Fruit fly (Drosophila melanogaster) Kc167 (cell line): Measurements from ENCODE around the gene spn-B.

Experiments
- Myc ChIP-seq: fragments of >200 bp; optimal IDR thresholded peaks from 2 replicates; lab custom pipeline; 2017; ENCODE audit warnings: missing external identifiers
- Sin3A ChIP-seq: fragments of >200 bp; optimal IDR thresholded peaks from 2 replicates; lab custom pipeline; 2018; ENCODE audit warnings: missing external identifiers
- h ChIP-seq: fragments of >200 bp; optimal IDR thresholded peaks from 3 replicates; lab custom pipeline; 2018; ENCODE audit warnings: missing external identifiers
- insv ChIP-seq: fragments of >200 bp; optimal IDR thresholded peaks from 3 replicates; lab custom pipeline; 2018; ENCODE audit warnings: missing external identifiers
- psq ChIP-seq: fragments of >200 bp; optimal IDR thresholded peaks from 2 replicates; lab custom pipeline; 2017; ENCODE audit warnings: missing external identifiers
- ttk ChIP-seq: sonication (Bioruptor generic); optimal IDR thresholded peaks from 2 replicates; lab custom pipeline; 2017; ENCODE audit warnings: missing external identifiers

spn-B gene

DNA sequence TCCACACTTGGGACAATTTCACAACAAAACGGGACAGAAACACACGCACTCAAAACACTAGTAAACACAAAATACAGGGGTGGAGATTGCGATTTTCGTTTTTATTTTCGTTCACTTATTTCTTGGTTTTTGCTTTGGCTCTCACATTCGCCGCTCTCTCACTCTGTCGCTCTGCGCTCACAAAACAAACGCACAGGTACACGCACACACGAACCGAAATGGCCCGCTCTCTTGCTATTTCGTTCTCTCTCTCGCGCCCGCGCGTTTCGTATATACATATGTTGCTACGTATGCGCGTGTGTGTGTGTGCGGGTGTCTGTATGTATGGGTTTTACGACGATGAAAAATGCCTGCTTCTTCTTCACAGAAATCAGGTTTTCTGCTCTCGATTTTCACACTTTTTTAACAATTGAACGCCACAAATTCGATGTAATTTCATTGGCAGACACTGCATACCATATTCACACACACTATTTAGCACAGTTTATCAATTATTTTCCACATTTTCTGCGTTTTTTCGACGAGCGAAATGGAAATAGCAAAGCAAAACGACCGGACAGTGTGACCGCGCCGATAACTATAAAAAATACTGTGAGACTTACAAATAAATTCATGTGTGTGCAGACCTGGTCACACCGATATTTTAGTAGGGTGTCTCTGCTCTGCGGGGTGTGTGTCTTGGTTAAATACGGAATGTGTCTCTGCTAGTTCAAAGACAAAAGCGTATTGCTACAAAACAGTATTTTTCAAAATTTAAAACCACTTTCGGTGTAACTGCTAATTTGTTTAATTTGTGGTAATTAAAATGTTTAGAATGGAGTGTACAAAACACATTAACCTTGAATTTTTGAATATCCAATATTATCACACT is 41.3 kb upstream of the spn-B start, which contains the start of gene trx:
Gene trx (minus strand): TSS at position 584 of the 871 bp plus-strand sequence.
- TF ChIP-seq ttk (no peak), Sin3A (lab: Kevin White, UChicago) (no peak)

DNA sequence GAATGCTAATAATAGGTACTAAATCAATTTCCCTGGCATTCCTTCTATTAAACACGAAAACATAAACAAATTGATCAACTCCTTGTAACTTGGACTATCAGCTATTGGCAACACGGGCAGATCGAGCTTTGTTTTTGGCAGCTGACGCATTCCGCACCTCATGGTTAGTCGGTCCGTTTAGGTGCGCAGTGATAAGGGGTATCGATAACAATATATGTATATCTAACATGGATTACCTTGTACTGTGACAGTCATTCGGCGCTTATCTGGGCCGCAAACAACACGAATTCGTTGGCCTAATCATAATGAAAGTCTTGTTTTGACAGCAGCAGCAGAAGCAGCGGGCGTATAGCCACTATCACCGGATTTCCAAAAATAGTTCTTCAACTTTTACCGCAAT is 39.9 kb upstream of the spn-B start:
- TF ChIP-seq psq (lab: Kevin White, UChicago) (no peak), Myc (lab: Kevin White, UChicago) (no peak), ttk (no peak), h (lab: Kevin White, UChicago) (no peak), insv (no peak), Sin3A (lab: Kevin White, UChicago) (no peak)

DNA sequence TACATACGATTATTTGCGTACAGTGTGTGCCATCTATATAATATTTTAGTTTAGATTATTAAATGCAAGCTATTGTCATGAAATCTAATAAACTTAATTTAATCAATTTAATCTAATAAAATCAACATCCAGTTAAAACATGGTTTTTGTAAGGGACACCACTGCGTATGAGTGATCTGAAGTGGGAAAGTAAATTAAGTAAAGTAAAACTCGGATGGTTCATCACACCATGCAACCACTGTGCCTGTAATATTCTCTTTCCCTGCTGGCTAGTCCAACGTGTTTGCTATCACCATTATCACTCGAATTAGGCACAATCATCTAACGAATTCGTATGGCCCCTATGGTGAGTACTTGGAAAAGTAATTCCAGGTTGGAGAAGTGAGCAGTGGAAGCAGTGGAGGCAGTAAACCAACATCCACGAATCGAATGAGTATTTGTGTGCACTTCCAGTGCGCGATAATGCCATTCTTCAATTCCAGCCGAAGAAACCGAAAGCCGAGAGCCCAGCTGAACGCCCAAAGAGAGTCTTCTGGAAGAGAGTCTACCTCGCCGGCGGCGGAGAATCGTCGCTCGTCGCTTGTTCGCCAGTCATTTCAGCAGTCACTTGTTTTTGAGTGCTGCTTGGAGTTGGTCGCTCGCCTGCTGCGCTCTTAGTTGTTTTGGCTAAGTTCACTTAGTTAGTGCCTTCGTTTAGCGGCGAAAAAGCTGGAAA is 39.0 kb upstream of the spn-B start, which contains the start of gene red:
Gene red (plus strand): TSS at position 403 of the 715 bp plus-strand sequence.
- TF ChIP-seq Myc (lab: Kevin White, UChicago) (no peak), psq (lab: Kevin White, UChicago) (no peak), h (lab: Kevin White, UChicago) (no peak), ttk (no peak), insv (no peak), Sin3A (lab: Kevin White, UChicago) (no peak)

DNA sequence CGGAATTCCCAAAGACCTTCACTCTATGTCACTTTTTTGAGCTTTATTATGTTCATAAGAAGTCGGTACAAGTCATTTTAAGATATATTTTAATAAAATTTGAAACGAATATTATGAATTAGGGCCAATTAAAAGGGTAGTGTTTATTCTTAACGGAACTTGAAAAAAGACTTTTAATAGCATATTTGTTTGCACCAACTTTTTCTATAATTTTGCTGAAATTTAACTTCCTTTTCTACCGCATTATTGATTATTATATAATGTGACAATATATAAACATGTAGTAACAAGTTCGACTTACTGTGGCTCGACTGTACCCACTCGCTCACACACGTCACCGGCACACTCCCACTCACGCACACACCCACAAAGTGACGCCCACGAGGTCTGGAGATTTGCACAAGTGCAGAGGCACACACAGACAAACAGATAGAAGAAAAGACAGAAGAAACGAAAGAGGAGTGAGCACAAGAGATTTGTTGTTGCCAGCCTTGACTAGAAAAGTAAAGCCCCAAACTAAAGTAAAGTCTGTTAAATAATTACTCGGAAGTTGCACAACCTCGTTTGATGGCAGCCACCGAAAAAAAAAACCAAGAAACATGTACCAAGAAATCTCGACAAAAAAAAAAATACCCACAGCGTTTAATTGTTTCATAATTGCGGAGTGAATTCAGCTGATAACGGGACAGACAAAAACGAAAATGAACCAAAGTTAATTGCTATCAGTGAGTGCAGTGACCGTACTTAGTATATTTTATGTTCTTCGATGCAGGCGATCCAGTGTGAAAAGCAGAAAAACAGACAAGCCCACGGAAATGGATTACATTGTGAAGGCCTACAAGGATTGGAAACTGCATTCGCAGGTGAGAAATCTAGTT is 37.7 kb upstream of the spn-B start:
- TF ChIP-seq insv (no peak), psq (lab: Kevin White, UChicago) (no peak), Sin3A (lab: Kevin White, UChicago) (no peak), Myc (lab: Kevin White, UChicago) (no peak), ttk (no peak), h (lab: Kevin White, UChicago) (no peak)

DNA sequence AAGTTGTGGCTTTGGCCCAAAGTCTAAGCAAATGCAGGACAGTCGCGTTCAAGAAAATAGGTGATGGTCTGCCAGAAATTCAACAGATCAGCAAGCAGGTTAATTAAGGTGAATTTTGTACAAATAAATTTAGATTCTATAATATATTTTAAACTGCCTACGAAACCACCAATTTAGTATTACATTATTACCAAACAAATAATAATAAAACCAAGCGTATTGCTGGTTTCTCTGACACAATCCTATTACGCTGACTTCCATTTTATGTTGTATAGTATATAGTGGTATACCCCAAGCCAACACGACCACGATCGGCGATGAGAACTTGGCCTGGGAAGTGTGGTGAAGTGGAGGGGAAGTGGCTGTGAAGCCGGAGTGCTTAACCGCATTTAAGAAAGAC is 36.4 kb upstream of the spn-B start:
- TF ChIP-seq ttk: no peak
- no peak for TF ChIP-seq Myc (lab: Kevin White, UChicago)
- TF ChIP-seq insv: no peak
- no peak for TF ChIP-seq psq (lab: Kevin White, UChicago)
- no peak for TF ChIP-seq h (lab: Kevin White, UChicago)
- no peak for TF ChIP-seq Sin3A (lab: Kevin White, UChicago)

DNA sequence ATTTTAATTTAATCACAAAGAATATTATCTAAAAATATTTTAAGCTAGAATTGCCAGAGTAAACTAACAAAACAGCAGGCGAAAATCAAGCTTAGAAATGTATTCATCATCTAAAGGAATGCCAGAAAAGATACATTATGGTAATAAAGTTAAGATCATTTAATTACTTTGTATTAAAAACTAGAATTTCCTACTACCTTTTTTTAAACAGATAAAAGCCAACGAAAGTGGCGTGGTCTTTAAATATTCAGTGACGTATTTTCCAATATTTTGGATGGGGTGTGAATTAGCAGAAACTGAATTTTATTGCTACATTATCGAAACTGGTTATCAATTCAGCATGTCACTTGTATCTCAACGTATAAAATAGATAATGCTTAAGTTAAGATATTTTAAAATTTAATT is 35.5 kb upstream of the spn-B start:
- no peak for TF ChIP-seq insv
- no peak for TF ChIP-seq h (lab: Kevin White, UChicago)
- TF ChIP-seq Myc (lab: Kevin White, UChicago): no peak
- no peak for TF ChIP-seq ttk
- TF ChIP-seq psq (lab: Kevin White, UChicago): no peak
- no peak for TF ChIP-seq Sin3A (lab: Kevin White, UChicago)

DNA sequence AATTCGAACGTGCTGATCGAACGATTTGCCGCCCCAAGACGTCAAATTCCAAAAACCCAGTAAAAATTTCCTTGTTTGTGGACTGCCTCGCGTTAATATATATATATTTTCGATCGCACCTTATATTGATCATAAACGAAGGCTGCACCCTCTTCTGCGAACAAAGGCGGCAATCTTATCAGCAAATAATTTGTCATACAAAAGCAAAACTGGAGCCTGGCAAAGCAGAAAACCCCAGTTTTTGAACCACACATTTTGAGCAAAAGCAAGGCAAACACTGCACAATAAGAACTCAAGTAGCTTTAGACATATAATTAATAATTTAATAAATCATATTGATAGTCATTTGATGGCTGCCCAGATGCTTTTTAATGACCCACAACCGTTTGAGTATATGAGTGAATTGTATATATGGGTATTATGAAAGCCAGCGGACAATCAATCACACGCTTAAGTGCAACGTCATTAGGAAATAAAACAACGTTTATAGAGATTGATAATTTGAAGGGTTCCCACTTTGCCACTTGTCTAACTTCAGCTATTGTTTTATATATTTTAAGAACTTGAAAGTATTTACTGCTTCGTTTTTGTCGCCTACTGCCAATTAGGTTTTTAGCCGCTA is 33.3 kb upstream of the spn-B start:
- TF ChIP-seq Sin3A (lab: Kevin White, UChicago) (no peak), psq (lab: Kevin White, UChicago) (no peak), Myc (lab: Kevin White, UChicago) (no peak), insv (no peak), ttk (no peak), h (lab: Kevin White, UChicago) (no peak)

DNA sequence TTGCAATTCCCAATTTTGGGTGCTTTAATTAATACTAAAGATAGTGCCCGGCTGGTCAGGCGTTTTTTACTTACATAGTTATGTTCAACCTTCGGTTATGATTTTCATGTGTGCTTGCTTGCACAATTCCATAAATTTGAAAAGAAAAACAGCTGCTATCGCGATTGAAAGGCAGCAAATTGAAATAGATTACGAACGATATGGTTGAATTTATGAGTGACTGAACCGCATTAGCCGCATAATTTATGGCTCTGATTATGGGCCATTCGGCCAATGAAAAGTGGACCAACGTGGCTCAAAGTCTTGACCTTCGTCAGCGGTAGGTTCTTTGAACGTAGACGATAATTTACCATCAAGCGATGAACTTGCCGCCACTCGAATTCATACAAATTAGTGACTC is 31.7 kb upstream of the spn-B start:
- no peak for TF ChIP-seq Myc (lab: Kevin White, UChicago)
- no peak for TF ChIP-seq Sin3A (lab: Kevin White, UChicago)
- TF ChIP-seq psq (lab: Kevin White, UChicago): no peak
- no peak for TF ChIP-seq ttk
- TF ChIP-seq insv: no peak
- no peak for TF ChIP-seq h (lab: Kevin White, UChicago)

DNA sequence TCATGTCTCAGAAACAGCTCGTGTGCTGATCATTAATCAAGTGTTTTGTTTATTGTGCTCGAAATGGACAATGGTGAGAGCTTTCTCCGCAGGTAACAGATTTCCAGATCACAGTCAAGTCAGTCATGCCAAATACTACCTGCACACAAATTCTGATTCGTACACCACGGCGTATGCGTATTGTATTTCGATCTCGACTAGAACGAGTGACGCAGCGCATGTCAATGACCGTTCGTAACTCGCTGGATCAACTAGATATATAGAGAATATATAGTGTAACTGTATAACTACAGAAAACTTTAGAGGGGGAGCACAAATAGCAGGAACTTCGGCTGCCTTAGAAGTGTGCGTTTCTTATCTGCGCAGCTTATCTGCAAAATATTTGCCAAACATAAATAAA is 31.2 kb upstream of the spn-B start:
- no peak for TF ChIP-seq insv
- TF ChIP-seq psq (lab: Kevin White, UChicago): no peak
- no peak for TF ChIP-seq h (lab: Kevin White, UChicago)
- no peak for TF ChIP-seq Myc (lab: Kevin White, UChicago)
- no peak for TF ChIP-seq Sin3A (lab: Kevin White, UChicago)
- no peak for TF ChIP-seq ttk

DNA sequence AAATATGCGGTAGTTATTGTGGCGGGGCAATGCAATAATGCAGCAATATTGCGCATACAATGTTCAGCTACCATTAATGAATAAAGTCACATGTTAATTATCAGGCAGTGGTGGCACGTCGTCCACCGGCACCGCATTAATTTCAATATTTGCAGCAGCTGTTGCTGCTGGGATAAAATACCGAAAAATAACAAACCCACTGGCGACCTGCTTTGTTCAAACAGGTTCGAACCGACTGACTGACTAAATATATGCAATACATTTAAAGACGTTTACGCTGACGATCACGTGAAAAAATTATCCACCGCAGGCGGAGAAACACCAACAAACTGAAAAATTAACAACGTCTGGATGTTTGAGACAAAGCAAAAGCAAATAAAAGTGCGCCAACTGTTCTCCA is 30.4 kb upstream of the spn-B start:
- no peak for TF ChIP-seq Myc (lab: Kevin White, UChicago)
- no peak for TF ChIP-seq ttk
- no peak for TF ChIP-seq h (lab: Kevin White, UChicago)
- no peak for TF ChIP-seq insv
- no peak for TF ChIP-seq psq (lab: Kevin White, UChicago)
- TF ChIP-seq Sin3A (lab: Kevin White, UChicago): no peak
